Worm (Caenorhabditis elegans) whole organism, mixed stage, embryonic: ENCODE measurements around the gene kin-21.

Source experiments
- M03D4.4 ChIP-seq: sonication (generic microtip); optimal IDR thresholded peaks from 2 replicates; lab custom pipeline; 2017; ENCODE audit warnings: mild to moderate bottlenecking, missing genetic modification characterization, missing compliant biosample characterization
- bed-3 ChIP-seq: fragments of 200-800 bp; sonication (Bioruptor generic); optimal IDR thresholded peaks from 3 replicates; lab custom pipeline; 2018; ENCODE audit warnings: mild to moderate bottlenecking, missing genetic modification characterization, moderate library complexity, missing compliant biosample characterization
- blmp-1 ChIP-seq: fragments of 150-350 bp; optimal IDR thresholded peaks from 2 replicates; lab custom pipeline; 2014; ENCODE audit warnings: missing biosample characterization, missing genetic modification characterization
- ceh-39 ChIP-seq: fragments of 150-350 bp; optimal IDR thresholded peaks from 2 replicates; lab custom pipeline; 2014; ENCODE audit warnings: missing biosample characterization, missing genetic modification characterization
- ceh-43 ChIP-seq: fragments of 200-800 bp; sonication (Bioruptor generic); optimal IDR thresholded peaks from 2 replicates; lab custom pipeline; 2018; ENCODE audit warnings: mild to moderate bottlenecking, missing genetic modification characterization, moderate library complexity, missing compliant biosample characterization
- ceh-83 ChIP-seq: fragments of 200-800 bp; sonication (Bioruptor generic); optimal IDR thresholded peaks from 2 replicates; lab custom pipeline; 2018; ENCODE audit warnings: mild to moderate bottlenecking, missing genetic modification characterization, missing compliant biosample characterization
- cnd-1 ChIP-seq: fragments of 200-800 bp; sonication (Bioruptor generic); optimal IDR thresholded peaks from 2 replicates; lab custom pipeline; 2018; ENCODE audit warnings: mild to moderate bottlenecking, missing genetic modification characterization, missing compliant biosample characterization
- drap-1 ChIP-seq: fragments of 200-800 bp; sonication (Bioruptor generic); optimal IDR thresholded peaks from 3 replicates; lab custom pipeline; 2018; ENCODE audit warnings: mild to moderate bottlenecking, missing genetic modification characterization, missing compliant biosample characterization
- elt-1 ChIP-seq: sonication (generic microtip); optimal IDR thresholded peaks from 2 replicates; lab custom pipeline; 2017; ENCODE audit warnings: missing genetic modification characterization, mild to moderate bottlenecking, missing compliant biosample characterization, antibody characterized with exemption, moderate library complexity, borderline replicate concordance; ENCODE audit not compliant: insufficient read depth
- elt-3 ChIP-seq: fragments of 150-350 bp; optimal IDR thresholded peaks from 2 replicates; lab custom pipeline; 2014; ENCODE audit warnings: missing biosample characterization, missing genetic modification characterization
- ham-2 ChIP-seq: fragments of 200-800 bp; sonication (Bioruptor generic); optimal IDR thresholded peaks from 2 replicates; lab custom pipeline; 2018; ENCODE audit warnings: mild to moderate bottlenecking, missing genetic modification characterization, missing compliant biosample characterization
- hlh-1 ChIP-seq: fragments of 150-350 bp; optimal IDR thresholded peaks from 2 replicates; lab custom pipeline; 2014; ENCODE audit warnings: missing biosample characterization, missing genetic modification reagents, missing genetic modification characterization
- lin-13 ChIP-seq: fragments of 150-350 bp; optimal IDR thresholded peaks from 2 replicates; lab custom pipeline; 2014; ENCODE audit warnings: missing biosample characterization, missing genetic modification characterization
- lin-32 ChIP-seq: fragments of 200-800 bp; sonication (Bioruptor generic); optimal IDR thresholded peaks from 2 replicates; lab custom pipeline; 2018; ENCODE audit warnings: mild to moderate bottlenecking, missing genetic modification characterization, missing compliant biosample characterization
- lsy-2 ChIP-seq: fragments of 150-350 bp; optimal IDR thresholded peaks from 2 replicates; lab custom pipeline; 2014; ENCODE audit warnings: missing biosample characterization, missing genetic modification characterization
- mab-5 ChIP-seq: fragments of 150-350 bp; optimal IDR thresholded peaks from 2 replicates; lab custom pipeline; 2014; ENCODE audit warnings: missing biosample characterization, missing genetic modification characterization
- mep-1 ChIP-seq: fragments of 150-350 bp; optimal IDR thresholded peaks from 2 replicates; lab custom pipeline; 2017; ENCODE audit warnings: missing biosample characterization, missing genetic modification reagents, missing genetic modification characterization, inconsistent platforms
- mls-2 ChIP-seq: sonication (generic microtip); optimal IDR thresholded peaks from 2 replicates; lab custom pipeline; 2016; ENCODE audit warnings: mild to moderate bottlenecking, missing genetic modification characterization, moderate library complexity, missing compliant biosample characterization
- nhr-12 ChIP-seq: fragments of 150-350 bp; optimal IDR thresholded peaks from 2 replicates; lab custom pipeline; 2014; ENCODE audit warnings: missing biosample characterization, missing genetic modification characterization
- nhr-2 ChIP-seq: fragments of 150-350 bp; optimal IDR thresholded peaks from 2 replicates; lab custom pipeline; 2014; ENCODE audit warnings: missing biosample characterization, missing genetic modification characterization
- nhr-237 ChIP-seq: fragments of 150-350 bp; optimal IDR thresholded peaks from 2 replicates; lab custom pipeline; 2014; ENCODE audit warnings: missing biosample characterization, missing genetic modification characterization
- nhr-28 ChIP-seq: fragments of 150-350 bp; optimal IDR thresholded peaks from 2 replicates; lab custom pipeline; 2014; ENCODE audit warnings: missing biosample characterization, missing genetic modification characterization
- nhr-76 ChIP-seq: sonication (generic microtip); optimal IDR thresholded peaks from 2 replicates; lab custom pipeline; 2017; ENCODE audit warnings: missing biosample characterization, missing genetic modification characterization
- pha-4 ChIP-seq: fragments of 150-350 bp; optimal IDR thresholded peaks from 2 replicates; lab custom pipeline; 2018; ENCODE audit warnings: missing biosample characterization, missing genetic modification reagents, missing genetic modification characterization
- sem-2 ChIP-seq: fragments of 200-800 bp; sonication (Bioruptor generic); optimal IDR thresholded peaks from 2 replicates; lab custom pipeline; 2018; ENCODE audit warnings: mild to moderate bottlenecking, missing genetic modification characterization, missing compliant biosample characterization
- snpc-4 ChIP-seq: fragments of 150-350 bp; optimal IDR thresholded peaks from 2 replicates; lab custom pipeline; 2014; ENCODE audit warnings: missing biosample characterization, missing genetic modification characterization
- sptf-1 ChIP-seq: sonication (generic microtip); optimal IDR thresholded peaks from 2 replicates; lab custom pipeline; 2017; ENCODE audit warnings: mild to moderate bottlenecking, missing genetic modification characterization, moderate library complexity, missing compliant biosample characterization
- tbx-8 ChIP-seq: fragments of 200-800 bp; sonication (Bioruptor generic); optimal IDR thresholded peaks from 2 replicates; lab custom pipeline; 2018; ENCODE audit warnings: mild to moderate bottlenecking, missing genetic modification characterization, moderate library complexity, missing compliant biosample characterization
- unc-39 ChIP-seq: fragments of 150-350 bp; optimal IDR thresholded peaks from 2 replicates; lab custom pipeline; 2014; ENCODE audit warnings: missing biosample characterization, missing genetic modification characterization
- unc-62 ChIP-seq: fragments of 150-350 bp; optimal IDR thresholded peaks from 2 replicates; lab custom pipeline; 2014; ENCODE audit warnings: missing biosample characterization, missing genetic modification reagents, missing genetic modification characterization
- zip-8 ChIP-seq: fragments of 150-350 bp; optimal IDR thresholded peaks from 2 replicates; lab custom pipeline; 2014; ENCODE audit warnings: missing biosample characterization, missing genetic modification characterization
- ztf-11 ChIP-seq: fragments of 150-350 bp; optimal IDR thresholded peaks from 2 replicates; lab custom pipeline; 2014; ENCODE audit warnings: missing biosample characterization, missing genetic modification characterization

Gene kin-21

DNA sequence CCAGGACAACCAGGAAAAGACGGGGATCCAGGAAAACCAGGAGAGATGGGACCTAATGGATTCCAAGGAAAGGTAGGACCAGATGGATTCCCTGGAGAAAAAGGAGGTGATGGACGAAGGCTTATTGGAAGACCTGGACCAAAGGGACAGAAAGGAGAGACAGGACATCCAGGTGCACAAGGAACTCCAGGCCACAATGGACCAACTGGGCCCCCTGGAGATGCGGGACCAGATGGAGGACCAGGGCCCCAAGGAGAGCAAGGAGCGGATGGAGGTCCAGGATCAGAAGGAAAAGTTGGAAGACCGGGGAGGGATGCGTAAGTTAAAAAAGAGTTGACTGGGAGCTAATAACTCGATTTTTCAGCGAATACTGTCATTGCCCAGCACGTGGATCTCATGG, 10.1 kb upstream of the kin-21 start:
- TF ChIP-seq pha-4 (tag; lab: Kevin White, UChicago), result no peak
- TF ChIP-seq ztf-11 (tag; lab: Kevin White, UChicago), result no peak
- no peak for TF ChIP-seq nhr-28 (tag; lab: Kevin White, UChicago)
- TF ChIP-seq sptf-1 (tag; lab: Kevin White, UChicago), result no peak
- no peak for TF ChIP-seq M03D4.4
- no peak for TF ChIP-seq unc-62
- no peak for TF ChIP-seq ceh-83 (GFP tag; lab: Kevin White, UChicago)
- no peak for TF ChIP-seq ham-2 (GFP tag; lab: Kevin White, UChicago)
- TF ChIP-seq ceh-43 (GFP tag; lab: Kevin White, UChicago), result no peak
- no peak for TF ChIP-seq nhr-2 (tag; lab: Kevin White, UChicago)
- no peak for TF ChIP-seq mep-1 (tag; lab: Kevin White, UChicago)

DNA sequence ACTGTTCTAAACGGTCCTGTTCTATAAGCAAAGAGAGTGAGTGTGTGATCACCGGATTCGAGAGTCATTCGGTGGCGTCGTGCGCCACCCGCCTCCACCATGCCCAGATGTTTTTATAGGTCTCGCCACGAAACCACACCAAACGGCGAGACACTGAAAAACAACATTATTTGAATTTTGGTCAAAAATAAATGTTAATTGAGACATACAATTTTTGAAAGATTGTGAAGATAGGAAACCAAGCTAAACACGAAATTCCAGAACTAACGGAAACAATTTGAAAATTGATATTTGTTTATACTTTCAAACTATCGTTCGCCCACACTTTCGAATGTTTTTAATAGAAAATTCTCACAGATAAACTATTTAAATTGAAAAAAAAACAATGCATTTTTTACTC, 8.2 kb upstream of the kin-21 start, which contains the start of gene catp-6:
TSS of gene catp-6 (minus strand) at position 101 of the 400 bp plus-strand sequence.
- TF ChIP-seq ceh-39 (tag; lab: Kevin White, UChicago) (no peak), pha-4 (tag; lab: Kevin White, UChicago) (no peak), nhr-76 (tag; lab: Kevin White, UChicago) (no peak), unc-62 (no peak), tbx-8 (no peak), zip-8 (tag; lab: Kevin White, UChicago) (no peak), mep-1 (tag; lab: Kevin White, UChicago) (no peak), ztf-11 (tag; lab: Kevin White, UChicago) (no peak), sem-2 (GFP tag; lab: Kevin White, UChicago) (no peak), M03D4.4 (no peak), elt-1 (no peak), mls-2 (tag; lab: Kevin White, UChicago) (no peak), bed-3 (GFP tag; lab: Kevin White, UChicago) (no peak), cnd-1 (tag; lab: Kevin White, UChicago) (no peak), sptf-1 (tag; lab: Kevin White, UChicago) (no peak), unc-39 (tag; lab: Kevin White, UChicago) (no peak), nhr-12 (tag; lab: Kevin White, UChicago) (no peak), hlh-1 (tag; lab: Kevin White, UChicago) (no peak), nhr-2 (tag; lab: Kevin White, UChicago) (no peak)

DNA sequence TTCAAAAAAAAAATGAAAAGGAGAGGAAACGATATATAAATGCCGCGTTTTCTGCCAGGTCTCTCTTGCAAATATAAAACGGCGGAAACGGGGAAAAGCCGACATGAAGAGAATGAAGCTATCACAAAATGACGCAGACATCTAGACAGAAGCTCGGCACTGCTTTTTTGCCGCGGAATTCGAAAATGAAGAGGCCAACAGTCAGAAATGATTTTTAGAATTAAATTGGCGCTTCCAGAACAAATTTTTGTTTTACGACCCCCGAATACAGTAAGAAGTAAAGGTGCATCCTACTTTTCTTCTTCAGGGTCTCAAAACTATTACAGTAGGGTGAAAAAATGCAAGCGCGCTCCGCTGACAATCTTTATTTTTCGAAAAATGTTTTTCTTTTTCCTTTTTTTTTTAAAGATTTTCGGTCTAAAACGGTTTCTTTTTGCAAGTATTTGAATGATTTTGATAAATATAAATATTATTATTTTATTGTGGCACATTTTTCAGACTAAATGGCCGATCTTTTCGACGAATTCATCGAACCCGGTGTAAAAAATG, 7.4 kb upstream of the kin-21 start, which contains the start of gene mtr-4:
TSS of gene mtr-4 (plus strand) at position 499 of the 549 bp plus-strand sequence.
- TF ChIP-seq elt-3 (tag; lab: Kevin White, UChicago) (no peak), ztf-11 (tag; lab: Kevin White, UChicago) (no peak), elt-1 (no peak), pha-4 (tag; lab: Kevin White, UChicago) (no peak), ham-2 (GFP tag; lab: Kevin White, UChicago) (no peak), hlh-1 (tag; lab: Kevin White, UChicago) (no peak), blmp-1 (no peak), sem-2 (GFP tag; lab: Kevin White, UChicago) (no peak)
- TF ChIP-seq, all 35 proteins: peak for 0

DNA sequence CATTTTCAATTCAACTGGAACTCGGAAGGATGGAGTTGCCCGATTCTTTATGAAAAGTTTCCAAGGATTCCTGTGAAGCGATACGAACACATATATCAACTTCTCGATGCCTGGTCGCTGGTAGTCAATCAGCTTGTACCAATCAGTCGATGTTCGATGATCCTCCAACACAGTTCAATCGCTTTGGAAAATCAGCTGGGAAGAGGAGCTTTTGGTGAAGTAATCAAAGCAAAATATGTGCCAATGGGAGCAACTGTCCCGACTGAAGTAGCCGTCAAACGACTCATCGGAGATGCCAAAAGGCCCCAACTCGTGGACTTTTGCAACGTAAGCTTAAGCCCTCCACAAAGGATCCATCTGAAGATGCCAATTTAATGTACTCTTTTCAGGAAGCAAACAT, 651 bp downstream of the kin-21 start:
- TF ChIP-seq ztf-11 (tag; lab: Kevin White, UChicago) (no peak), sptf-1 (tag; lab: Kevin White, UChicago) (no peak), ceh-39 (tag; lab: Kevin White, UChicago) (no peak), tbx-8 (no peak), drap-1 (GFP tag; lab: Kevin White, UChicago) (no peak), ham-2 (GFP tag; lab: Kevin White, UChicago) (no peak), lin-13 (no peak), sem-2 (GFP tag; lab: Kevin White, UChicago) (no peak), mab-5 (no peak), unc-62 (no peak), hlh-1 (tag; lab: Kevin White, UChicago) (no peak), bed-3 (GFP tag; lab: Kevin White, UChicago) (no peak), nhr-76 (tag; lab: Kevin White, UChicago) (no peak)

DNA sequence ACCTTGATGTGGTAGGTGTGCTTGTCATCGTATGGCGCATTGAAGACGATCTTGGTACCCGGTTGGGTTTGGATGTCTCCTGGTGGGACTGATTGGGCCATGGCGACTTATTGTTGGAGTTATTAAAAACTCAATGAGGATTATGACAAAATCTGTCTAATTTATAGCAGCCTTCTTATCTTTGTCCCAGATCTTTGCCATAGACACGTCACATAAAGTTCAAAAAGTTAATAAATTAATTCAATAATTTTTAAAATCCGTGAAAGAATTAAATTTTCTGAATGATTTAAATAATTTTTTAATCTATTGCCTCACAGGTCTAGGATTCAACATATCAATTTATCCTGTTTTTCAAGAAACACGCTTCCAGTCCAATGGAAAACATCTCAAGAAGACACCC, 3.6 kb downstream of the kin-21 start, which contains the start of gene msp-81:
TSS of gene msp-81 (minus strand) at position 101 of the 400 bp plus-strand sequence.
- no peak for TF ChIP-seq lin-32 (GFP tag; lab: Kevin White, UChicago)
- TF ChIP-seq nhr-237 (tag; lab: Kevin White, UChicago), result no peak
- no peak for TF ChIP-seq pha-4 (tag; lab: Kevin White, UChicago)
- TF ChIP-seq snpc-4 (tag; lab: Kevin White, UChicago), result no peak
- TF ChIP-seq mab-5, result no peak
- no peak for TF ChIP-seq unc-62
- no peak for TF ChIP-seq cnd-1 (tag; lab: Kevin White, UChicago)
- no peak for TF ChIP-seq bed-3 (GFP tag; lab: Kevin White, UChicago)
- TF ChIP-seq lsy-2 (tag; lab: Kevin White, UChicago), result no peak
- no peak for TF ChIP-seq sptf-1 (tag; lab: Kevin White, UChicago)
- TF ChIP-seq ham-2 (GFP tag; lab: Kevin White, UChicago), result no peak
- TF ChIP-seq zip-8 (tag; lab: Kevin White, UChicago), result no peak
